Comparison of ENCODE assay signal across 1 fruit fly cellular context in the genomic region with DNA sequence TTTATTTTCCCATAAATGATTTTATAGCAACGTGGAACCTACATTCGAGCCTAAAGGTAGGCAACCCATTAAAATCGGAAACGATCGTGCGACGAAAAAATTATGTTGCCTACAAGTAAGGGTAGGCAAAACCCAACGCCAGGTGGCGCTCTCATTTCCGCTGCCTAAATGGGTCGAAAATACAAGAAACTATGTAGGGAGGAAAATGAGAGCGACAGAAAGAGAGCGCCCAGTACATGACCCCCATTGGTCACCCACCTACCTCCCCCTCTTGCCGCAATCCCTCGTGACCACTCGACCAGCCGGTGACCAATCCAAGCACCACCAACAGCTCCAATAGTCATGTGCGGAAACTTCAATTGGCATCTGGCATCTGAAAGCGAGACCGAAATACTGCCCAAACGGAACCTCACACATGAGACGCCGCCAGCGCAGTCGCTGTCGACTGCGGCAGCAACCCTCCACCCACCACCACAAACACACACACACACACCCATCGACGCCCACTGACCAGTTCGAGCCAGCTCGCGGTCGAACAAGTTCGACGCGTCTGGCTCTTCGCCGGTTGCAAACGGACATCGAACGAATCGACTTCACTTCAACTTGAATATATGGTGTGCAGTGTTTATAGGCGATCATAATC.
TF ChIP-seq lines count a peak whose summit lies in the region.

No protein-coding gene starts in this region.

TF ChIP-seq in whole organism, embryonic, 481 proteins besides CTCF, POLR2A, EP300 and RAD21 (continued from another document and continues in another):
- TF ChIP-seq Elba2 (GFP tag; optimal IDR thresholded peaks at IDR 0.05; lab: Kevin White, UChicago) (peak; percentile 59), CG7786 (GFP tag; optimal IDR thresholded peaks at IDR 0.05; lab: Kevin White, UChicago) (peak; percentile 54), Dad (GFP tag; optimal IDR thresholded peaks at IDR 0.05; lab: Kevin White, UChicago) (peak; percentile 68), CG18262 (tag; optimal IDR thresholded peaks at IDR 0.05; lab: Kevin White, UChicago) (peak; percentile 67), CG12236 (GFP tag; optimal IDR thresholded peaks at IDR 0.05; lab: Kevin White, UChicago) (peak; percentile 67), Dbx (GFP tag; IDR thresholded peaks at IDR 0.05; lab: Robert Waterston, UW) (peak; percentile 78), Sox102F (GFP tag; optimal IDR thresholded peaks at IDR 0.05; lab: Kevin White, UChicago) (peak; percentile 73), lbe (GFP tag; optimal IDR thresholded peaks at IDR 0.05; lab: Kevin White, UChicago) (no peak), CG32767 (GFP tag; IDR thresholded peaks at IDR 0.05; lab: Robert Waterston, UW) (no peak), ato (GFP tag; IDR thresholded peaks at IDR 0.05; lab: Robert Waterston, UW; ENCODE audit: partially characterized antibody) (no peak), CG10209 (GFP tag; optimal IDR thresholded peaks at IDR 0.05; lab: Kevin White, UChicago) (peak; percentile 84), CG33213 (GFP tag; optimal IDR thresholded peaks at IDR 0.05; lab: Kevin White, UChicago) (peak; percentile 86), ranshi (GFP tag; IDR thresholded peaks at IDR 0.05; lab: Robert Waterston, UW) (peak; percentile 76), sc (optimal IDR thresholded peaks at IDR 0.05; lab: Kevin White, UChicago) (no peak), sc (GFP tag; optimal IDR thresholded peaks at IDR 0.05; lab: Kevin White, UChicago) (peak; percentile 78), E2f1 (GFP tag; IDR thresholded peaks at IDR 0.05; lab: Robert Waterston, UW) (peak; percentile 75), ab (GFP tag; optimal IDR thresholded peaks at IDR 0.05; lab: Kevin White, UChicago) (no peak), CG8089 (GFP tag; optimal IDR thresholded peaks at IDR 0.05; lab: Kevin White, UChicago) (peak; percentile 87), Pdp1 (GFP tag; optimal IDR thresholded peaks at IDR 0.05; lab: Kevin White, UChicago) (peak; percentile 57 to 72), sima (GFP tag; optimal IDR thresholded peaks at IDR 0.05; lab: Kevin White, UChicago) (peak; percentile 52), shn (GFP tag; optimal IDR thresholded peaks at IDR 0.05; lab: Kevin White, UChicago) (peak; percentile 78), sr (GFP tag; IDR thresholded peaks at IDR 0.05; lab: Robert Waterston, UW) (peak; percentile 65; the same call in 2 of the 3 replicates), CG13894 (tag; optimal IDR thresholded peaks at IDR 0.05; lab: Kevin White, UChicago) (no peak), Asciz (GFP tag; optimal IDR thresholded peaks at IDR 0.05; lab: Kevin White, UChicago) (peak; percentile 43), Ptx1 (GFP tag; IDR thresholded peaks at IDR 0.05; lab: Robert Waterston, UW) (peak; percentile 77), sens (GFP tag; lab: Kevin White, UChicago) (peak; percentile 93), CG18764 (GFP tag; optimal IDR thresholded peaks at IDR 0.05; lab: Kevin White, UChicago) (peak; percentile 82), Antp (GFP tag; optimal IDR thresholded peaks at IDR 0.05; lab: Kevin White, UChicago) (peak; percentile 66), CG9609 (GFP tag; optimal IDR thresholded peaks at IDR 0.05; lab: Kevin White, UChicago) (peak; percentile 74), gfzf (GFP tag; optimal IDR thresholded peaks at IDR 0.05; lab: Kevin White, UChicago) (no peak), CG12744 (GFP tag; optimal IDR thresholded peaks at IDR 0.05; lab: Kevin White, UChicago) (peak; percentile 77), esg (GFP tag; conservative IDR thresholded peaks at IDR 0.05; lab: Robert Waterston, UW) (no peak), Hr39 (optimal IDR thresholded peaks at IDR 0.05; lab: Kevin White, UChicago) (no peak), so (GFP tag; IDR thresholded peaks at IDR 0.05; lab: Robert Waterston, UW) (peak; percentile 55; the same call in 2 of the 3 replicates), fd102C (GFP tag; optimal IDR thresholded peaks at IDR 0.05; lab: Kevin White, UChicago) (peak; percentile 80), CG9215 (GFP tag; IDR thresholded peaks at IDR 0.05; lab: Robert Waterston, UW) (0 out of 2 replicates have a peak, but pooled peaks have one; percentile 23), Side (GFP tag; optimal IDR thresholded peaks at IDR 0.05; lab: Kevin White, UChicago) (peak; percentile 89), CG6254 (GFP tag; optimal IDR thresholded peaks at IDR 0.05; lab: Kevin White, UChicago) (peak; percentile 75), CG8765 (GFP tag; IDR thresholded peaks at IDR 0.05; lab: Robert Waterston, UW) (peak; percentile 39), bsh (GFP tag; optimal IDR thresholded peaks at IDR 0.05; lab: Kevin White, UChicago) (peak in 1 of 2 experiments; percentile 78), ATbp (GFP tag; optimal IDR thresholded peaks at IDR 0.05; lab: Kevin White, UChicago) (peak; percentile 85), wdn (GFP tag; IDR thresholded peaks at IDR 0.05; lab: Robert Waterston, UW) (peak; percentile 56; the same call in 1 of the 2 replicates), CG17802 (tag; optimal IDR thresholded peaks at IDR 0.05; lab: Kevin White, UChicago) (peak; percentile 85), jing (GFP tag; optimal IDR thresholded peaks at IDR 0.05; lab: Kevin White, UChicago) (peak; percentile 76), Dp (GFP tag; optimal IDR thresholded peaks at IDR 0.05; lab: Kevin White, UChicago) (no peak), NK7.1 (GFP tag; optimal IDR thresholded peaks at IDR 0.05; lab: Kevin White, UChicago) (peak; percentile 60), CG10431 (GFP tag; optimal IDR thresholded peaks at IDR 0.05; lab: Kevin White, UChicago) (peak; percentile 85), kah (GFP tag; optimal IDR thresholded peaks at IDR 0.05; lab: Kevin White, UChicago) (peak; percentile 61), Ada2b (GFP tag; IDR thresholded peaks at IDR 0.05; lab: Robert Waterston, UW) (peak; percentile 60; the same call in 1 of the 2 replicates), Jarid2 (GFP tag; optimal IDR thresholded peaks at IDR 0.05; lab: Kevin White, UChicago) (peak; percentile 71), CG13424 (tag; optimal IDR thresholded peaks at IDR 0.05; lab: Kevin White, UChicago) (peak; percentile 69), CG10565 (GFP tag; optimal IDR thresholded peaks at IDR 0.05; lab: Kevin White, UChicago) (peak; percentile 18), CG2678 (tag; optimal IDR thresholded peaks at IDR 0.05; lab: Kevin White, UChicago) (peak; percentile 65), CG1792 (GFP tag; optimal IDR thresholded peaks at IDR 0.05; lab: Kevin White, UChicago) (peak; percentile 4), CG6854 (GFP tag; optimal IDR thresholded peaks at IDR 0.05; lab: Kevin White, UChicago) (peak; percentile 61), CG1602 (GFP tag; optimal IDR thresholded peaks at IDR 0.05; lab: Kevin White, UChicago) (peak; percentile 65), mirr (GFP tag; optimal IDR thresholded peaks at IDR 0.05; lab: Kevin White, UChicago) (peak; percentile 78), CG7372 (GFP tag; IDR thresholded peaks at IDR 0.05; lab: Robert Waterston, UW) (peak; percentile 64; the same call in 1 of the 2 replicates), CG8388 (GFP tag; optimal IDR thresholded peaks at IDR 0.05; lab: Kevin White, UChicago) (peak; percentile 76), CG15514 (GFP tag; optimal IDR thresholded peaks at IDR 0.05; lab: Kevin White, UChicago) (peak; percentile 70), CG4424 (GFP tag; optimal IDR thresholded peaks at IDR 0.05; lab: Kevin White, UChicago) (peak; percentile 83), lab (GFP tag; optimal IDR thresholded peaks at IDR 0.05; lab: Kevin White, UChicago) (peak; percentile 85), gcm2 (GFP tag; optimal IDR thresholded peaks at IDR 0.05; lab: Kevin White, UChicago) (peak; percentile 57), CG1647 (GFP tag; optimal IDR thresholded peaks at IDR 0.05; lab: Kevin White, UChicago) (peak; percentile 61), CG7839 (tag; optimal IDR thresholded peaks at IDR 0.05; lab: Kevin White, UChicago) (peak; percentile 82), Lim3 (GFP tag; IDR thresholded peaks at IDR 0.05; lab: Robert Waterston, UW) (no peak), CG8281 (tag; optimal IDR thresholded peaks at IDR 0.05; lab: Kevin White, UChicago) (peak; percentile 52), Stat92E (GFP tag; optimal IDR thresholded peaks at IDR 0.05; lab: Kevin White, UChicago) (peak in 1 of 3 experiments; percentile 10), CG34224 (GFP tag; IDR thresholded peaks at IDR 0.05; lab: Robert Waterston, UW; ENCODE audit: partially characterized antibody) (no peak), Deaf1 (tag; optimal IDR thresholded peaks at IDR 0.05; lab: Kevin White, UChicago) (peak; percentile 37), Oaz (GFP tag; IDR thresholded peaks at IDR 0.05; lab: Robert Waterston, UW) (peak; percentile 70), CG16815 (GFP tag; optimal IDR thresholded peaks at IDR 0.05; lab: Kevin White, UChicago) (peak; percentile 52), trh (GFP tag; optimal IDR thresholded peaks at IDR 0.05; lab: Kevin White, UChicago) (peak; percentile 43), run (tag; optimal IDR thresholded peaks at IDR 0.05; lab: Kevin White, UChicago) (no peak), CG3281 (GFP tag; optimal IDR thresholded peaks at IDR 0.05; lab: Kevin White, UChicago) (peak; percentile 82), cwo (GFP tag; optimal IDR thresholded peaks at IDR 0.05; lab: Kevin White, UChicago) (no peak), CG6765 (GFP tag; optimal IDR thresholded peaks at IDR 0.05; lab: Kevin White, UChicago) (peak; percentile 81), Sox100B (GFP tag; optimal IDR thresholded peaks at IDR 0.05; lab: Kevin White, UChicago) (peak; percentile 63), CG2116 (GFP tag; optimal IDR thresholded peaks at IDR 0.05; lab: Kevin White, UChicago) (peak; percentile 62), luna (GFP tag; optimal IDR thresholded peaks at IDR 0.05; lab: Kevin White, UChicago) (peak; percentile 67), CG9437 (GFP tag; optimal IDR thresholded peaks at IDR 0.05; lab: Kevin White, UChicago) (peak; percentile 66), CG2129 (GFP tag; IDR thresholded peaks at IDR 0.05; lab: Robert Waterston, UW; ENCODE audit: partially characterized antibody) (no peak), CG12659 (GFP tag; optimal IDR thresholded peaks at IDR 0.05; lab: Kevin White, UChicago) (peak; percentile 71), sug (tag; optimal IDR thresholded peaks at IDR 0.05; lab: Kevin White, UChicago) (no peak), Neu2 (GFP tag; optimal IDR thresholded peaks at IDR 0.05; lab: Kevin White, UChicago; ENCODE audit: borderline replicate concordance) (no peak), CG13123 (GFP tag; optimal IDR thresholded peaks at IDR 0.05; lab: Kevin White, UChicago) (peak; percentile 48), Taf1 (GFP tag; IDR thresholded peaks at IDR 0.05; lab: Robert Waterston, UW) (no peak), HLH3B (GFP tag; IDR thresholded peaks at IDR 0.05; lab: Robert Waterston, UW) (peak; percentile 73), Aef1 (GFP tag; IDR thresholded peaks at IDR 0.05; lab: Robert Waterston, UW) (peak; percentile 54), CG2712 (tag; optimal IDR thresholded peaks at IDR 0.05; lab: Kevin White, UChicago) (peak; percentile 68), bcd (GFP tag; optimal IDR thresholded peaks at IDR 0.05; lab: Kevin White, UChicago) (peak; percentile 92), CG7928 (GFP tag; optimal IDR thresholded peaks at IDR 0.05; lab: Kevin White, UChicago) (peak; percentile 42), CG5953 (GFP tag; IDR thresholded peaks at IDR 0.05; lab: Robert Waterston, UW) (peak; percentile 60), Ets97D (GFP tag; optimal IDR thresholded peaks at IDR 0.05; lab: Kevin White, UChicago) (peak; percentile 98), CG34422 (GFP tag; IDR thresholded peaks at IDR 0.05; lab: Robert Waterston, UW) (peak; percentile 72; the same call in 2 of the 3 replicates), CoRest (tag; optimal IDR thresholded peaks at IDR 0.05; lab: Kevin White, UChicago) (peak; percentile 77), CG30431 (GFP tag; optimal IDR thresholded peaks at IDR 0.05; lab: Kevin White, UChicago) (peak; percentile 85), E2f2 (GFP tag; IDR thresholded peaks at IDR 0.05; lab: Robert Waterston, UW) (peak; percentile 31; the same call in 1 of the 2 replicates), gcm (GFP tag; optimal IDR thresholded peaks at IDR 0.05; lab: Kevin White, UChicago) (peak; percentile 72), slou (GFP tag; optimal IDR thresholded peaks at IDR 0.05; lab: Kevin White, UChicago) (peak; percentile 72), pfk (GFP tag; optimal IDR thresholded peaks at IDR 0.05; lab: Kevin White, UChicago) (peak; percentile 69), Tbp (GFP tag; optimal IDR thresholded peaks at IDR 0.05; lab: Kevin White, UChicago) (no peak), CG3838 (GFP tag; optimal IDR thresholded peaks at IDR 0.05; lab: Kevin White, UChicago) (peak; percentile 44), CG8478 (optimal IDR thresholded peaks at IDR 0.05; lab: Kevin White, UChicago) (no peak), CG13287 (GFP tag; IDR thresholded peaks at IDR 0.05; lab: Robert Waterston, UW; ENCODE audit: partially characterized antibody) (no peak), CG10321 (GFP tag; IDR thresholded peaks at IDR 0.05; lab: Robert Waterston, UW) (peak; percentile 58; the same call in 1 of the 2 replicates), otp (GFP tag; IDR thresholded peaks at IDR 0.05; lab: Robert Waterston, UW) (peak; percentile 83; the same call in 2 of the 3 replicates), CG13296 (GFP tag; optimal IDR thresholded peaks at IDR 0.05; lab: Kevin White, UChicago) (peak; percentile 71), CG8290 (GFP tag; optimal IDR thresholded peaks at IDR 0.05; lab: Kevin White, UChicago) (peak; percentile 72), CG8290 (tag; optimal IDR thresholded peaks at IDR 0.05; lab: Kevin White, UChicago) (peak; percentile 72 to 84), pros (GFP tag; optimal IDR thresholded peaks at IDR 0.05; lab: Kevin White, UChicago) (peak; percentile 5), salm (tag; optimal IDR thresholded peaks at IDR 0.05; lab: Kevin White, UChicago) (peak; percentile 31), CG7987 (GFP tag; optimal IDR thresholded peaks at IDR 0.05; lab: Kevin White, UChicago) (peak; percentile 92), row (GFP tag; IDR thresholded peaks at IDR 0.05; lab: Robert Waterston, UW) (peak; percentile 38), CG15073 (GFP tag; optimal IDR thresholded peaks at IDR 0.05; lab: Kevin White, UChicago) (no peak), CG3065 (GFP tag; optimal IDR thresholded peaks at IDR 0.05; lab: Kevin White, UChicago) (peak; percentile 66), CG31224 (GFP tag; IDR thresholded peaks at IDR 0.05; lab: Robert Waterston, UW) (peak; percentile 65; the same call in 1 of the 2 replicates), Doc2 (GFP tag; IDR thresholded peaks at IDR 0.05; lab: Robert Waterston, UW) (no peak), Dref (GFP tag; IDR thresholded peaks at IDR 0.05; lab: Robert Waterston, UW) (0 out of 2 replicates have a peak, but pooled peaks have one; percentile 5), gro (GFP tag; optimal IDR thresholded peaks at IDR 0.05; lab: Kevin White, UChicago) (no peak), CG4820 (GFP tag; optimal IDR thresholded peaks at IDR 0.05; lab: Kevin White, UChicago) (peak; percentile 62)
